Fruit fly (Drosophila melanogaster) whole organism, prepupa: ENCODE data around the gene M6.

Source experiments
- CG10631 ChIP-seq: fragments of 200-800 bp; sonication (Bioruptor generic); optimal IDR thresholded peaks from 2 replicates; lab custom pipeline; 2016; ENCODE audit warnings: missing biosample characterization, missing genetic modification characterization
- CG11294 ChIP-seq: fragments of 200-800 bp; sonication (Bioruptor generic); IDR thresholded peaks from 2 replicates; pipeline ENCODE4 v1.3.6; 2022; ENCODE audit warnings: missing biosample characterization, missing genetic modification characterization
- CG11902 ChIP-seq: fragments of 200-800 bp; sonication (Bioruptor generic); optimal IDR thresholded peaks from 3 replicates; lab custom pipeline; 2016; ENCODE audit warnings: missing biosample characterization, missing genetic modification characterization
- CG1621 ChIP-seq: fragments of 200-800 bp; sonication (Bioruptor generic); optimal IDR thresholded peaks from 3 replicates; lab custom pipeline; 2018; ENCODE audit warnings: missing biosample characterization, mild to moderate bottlenecking, missing genetic modification characterization
- CG16779 ChIP-seq: fragments of 200-800 bp; sonication (Bioruptor generic); optimal IDR thresholded peaks from 3 replicates; lab custom pipeline; 2017; ENCODE audit warnings: missing biosample characterization, mild to moderate bottlenecking, missing genetic modification characterization
- CG31627 ChIP-seq: fragments of 200-800 bp; sonication (Bioruptor generic); optimal IDR thresholded peaks from 3 replicates; lab custom pipeline; 2016; ENCODE audit warnings: missing biosample characterization, missing genetic modification characterization
- CG32006 ChIP-seq: fragments of 200-800 bp; sonication (Bioruptor generic); optimal IDR thresholded peaks from 3 replicates; lab custom pipeline; 2017; ENCODE audit warnings: missing biosample characterization, mild to moderate bottlenecking, missing genetic modification characterization
- CG34406 ChIP-seq: fragments of 200-800 bp; sonication (Bioruptor generic); optimal IDR thresholded peaks from 3 replicates; lab custom pipeline; 2016; ENCODE audit warnings: missing biosample characterization, missing genetic modification characterization
- CG3919 ChIP-seq: fragments of 200-800 bp; sonication (Bioruptor generic); optimal IDR thresholded peaks from 3 replicates; lab custom pipeline; 2016; ENCODE audit warnings: missing biosample characterization, missing genetic modification characterization
- CG4318 ChIP-seq: fragments of 200-800 bp; sonication (Bioruptor generic); optimal IDR thresholded peaks from 3 replicates; lab custom pipeline; 2017; ENCODE audit warnings: missing biosample characterization, mild to moderate bottlenecking, missing genetic modification characterization
- CG6276 ChIP-seq: fragments of 200-800 bp; sonication (Bioruptor generic); optimal IDR thresholded peaks from 2 replicates; lab custom pipeline; 2017; ENCODE audit warnings: missing biosample characterization, mild to moderate bottlenecking, missing genetic modification characterization
- CG6792 ChIP-seq: fragments of 200-800 bp; sonication (Bioruptor generic); optimal IDR thresholded peaks from 3 replicates; lab custom pipeline; 2016; ENCODE audit warnings: missing biosample characterization, missing genetic modification characterization
- CG6854 ChIP-seq: fragments of 200-800 bp; sonication (Bioruptor generic); optimal IDR thresholded peaks from 2 replicates; lab custom pipeline; 2017; ENCODE audit warnings: missing biosample characterization, mild to moderate bottlenecking, missing genetic modification characterization
- CG7368 ChIP-seq: fragments of 200-800 bp; sonication (Bioruptor generic); optimal IDR thresholded peaks from 3 replicates; lab custom pipeline; 2016; ENCODE audit warnings: missing biosample characterization, missing genetic modification characterization
- CG8319 ChIP-seq: fragments of 200-800 bp; sonication (Bioruptor generic); optimal IDR thresholded peaks from 3 replicates; lab custom pipeline; 2016; ENCODE audit warnings: missing biosample characterization, missing genetic modification characterization
- CG9139 ChIP-seq: fragments of 200-800 bp; sonication (Bioruptor generic); optimal IDR thresholded peaks from 3 replicates; lab custom pipeline; 2017; ENCODE audit warnings: missing biosample characterization, mild to moderate bottlenecking, missing genetic modification characterization
- Eip75B ChIP-seq: fragments of 200-800 bp; sonication (Bioruptor generic); optimal IDR thresholded peaks from 3 replicates; lab custom pipeline; 2016; ENCODE audit warnings: missing biosample characterization, missing genetic modification characterization
- Eip78C ChIP-seq: fragments of 200-800 bp; sonication (Bioruptor generic); peaks from one replicate; lab custom pipeline; 2016; ENCODE audit warnings: missing biosample characterization, missing genetic modification characterization
- Hr4 ChIP-seq: fragments of 200-800 bp; sonication (Bioruptor generic); optimal IDR thresholded peaks from 3 replicates; lab custom pipeline; 2016; ENCODE audit warnings: missing biosample characterization, missing genetic modification characterization
- Met ChIP-seq: fragments of 200-800 bp; sonication (Bioruptor generic); optimal IDR thresholded peaks from 3 replicates; lab custom pipeline; 2016; ENCODE audit warnings: missing biosample characterization, missing genetic modification characterization
- Smox ChIP-seq: fragments of 200-800 bp; sonication (Bioruptor generic); optimal IDR thresholded peaks from 3 replicates; lab custom pipeline; 2016; ENCODE audit warnings: missing biosample characterization, missing genetic modification characterization
- Sox102F ChIP-seq: fragments of 200-800 bp; sonication (Bioruptor generic); optimal IDR thresholded peaks from 2 replicates; lab custom pipeline; 2016; ENCODE audit warnings: missing biosample characterization, mild to moderate bottlenecking, missing genetic modification characterization
- acj6 ChIP-seq: fragments of 200-800 bp; sonication (Bioruptor generic); optimal IDR thresholded peaks from 3 replicates; lab custom pipeline; 2016; ENCODE audit warnings: missing biosample characterization, missing genetic modification characterization
- cyc ChIP-seq: fragments of 200-800 bp; sonication (Bioruptor generic); optimal IDR thresholded peaks from 3 replicates; lab custom pipeline; 2016; ENCODE audit warnings: missing biosample characterization, missing genetic modification characterization
- eg ChIP-seq: fragments of 200-800 bp; sonication (Bioruptor generic); IDR thresholded peaks from 3 replicates; pipeline ENCODE4 v1.3.6; 2022; ENCODE audit warnings: missing biosample characterization, missing genetic modification characterization
- fd59A ChIP-seq: fragments of 200-800 bp; sonication (Bioruptor generic); optimal IDR thresholded peaks from 2 replicates; lab custom pipeline; 2017; ENCODE audit warnings: missing biosample characterization, mild to moderate bottlenecking, missing genetic modification characterization, missing genetic modification reagents
- fkh ChIP-seq: fragments of 200-800 bp; sonication (Bioruptor generic); optimal IDR thresholded peaks from 3 replicates; lab custom pipeline; 2017; ENCODE audit warnings: missing biosample characterization, mild to moderate bottlenecking, missing genetic modification characterization, moderate library complexity
- net ChIP-seq: fragments of 200-800 bp; sonication (Bioruptor generic); optimal IDR thresholded peaks from 3 replicates; lab custom pipeline; 2016; ENCODE audit warnings: missing biosample characterization, missing genetic modification characterization
- pdm3 ChIP-seq: fragments of 200-800 bp; sonication (Bioruptor generic); optimal IDR thresholded peaks from 3 replicates; lab custom pipeline; 2016; ENCODE audit warnings: missing biosample characterization, missing genetic modification characterization
- salr ChIP-seq, 2 experiments: fragments of 200-800 bp; sonication (Bioruptor generic); optimal IDR thresholded peaks; 3 replicates each; lab custom pipeline; 2016 to 2018; ENCODE audit warnings: missing biosample characterization in 2 of 2, missing genetic modification characterization in 2 of 2, mild to moderate bottlenecking in 1 of 2
- spab ChIP-seq: fragments of 200-800 bp; sonication (Bioruptor generic); optimal IDR thresholded peaks from 2 replicates; lab custom pipeline; 2017; ENCODE audit warnings: missing biosample characterization, mild to moderate bottlenecking, missing genetic modification characterization, missing genetic modification reagents
- ss ChIP-seq, 2 experiments: fragments of 200-800 bp; sonication (Bioruptor generic); optimal IDR thresholded peaks; 2 replicates in 1 of 2; 3 replicates in 1 of 2; lab custom pipeline; 2017 to 2018; ENCODE audit warnings: mild to moderate bottlenecking in 2 of 2, missing biosample characterization in 2 of 2, missing genetic modification characterization in 2 of 2, moderate library complexity in 1 of 2
- svp ChIP-seq: fragments of 200-800 bp; sonication (Bioruptor generic); peaks from one replicate; lab custom pipeline; 2016; ENCODE audit warnings: missing biosample characterization, missing genetic modification characterization
- topi ChIP-seq: fragments of 200-800 bp; sonication (Bioruptor generic); optimal IDR thresholded peaks from 3 replicates; lab custom pipeline; 2016; ENCODE audit warnings: missing biosample characterization, missing genetic modification characterization

M6 gene

DNA sequence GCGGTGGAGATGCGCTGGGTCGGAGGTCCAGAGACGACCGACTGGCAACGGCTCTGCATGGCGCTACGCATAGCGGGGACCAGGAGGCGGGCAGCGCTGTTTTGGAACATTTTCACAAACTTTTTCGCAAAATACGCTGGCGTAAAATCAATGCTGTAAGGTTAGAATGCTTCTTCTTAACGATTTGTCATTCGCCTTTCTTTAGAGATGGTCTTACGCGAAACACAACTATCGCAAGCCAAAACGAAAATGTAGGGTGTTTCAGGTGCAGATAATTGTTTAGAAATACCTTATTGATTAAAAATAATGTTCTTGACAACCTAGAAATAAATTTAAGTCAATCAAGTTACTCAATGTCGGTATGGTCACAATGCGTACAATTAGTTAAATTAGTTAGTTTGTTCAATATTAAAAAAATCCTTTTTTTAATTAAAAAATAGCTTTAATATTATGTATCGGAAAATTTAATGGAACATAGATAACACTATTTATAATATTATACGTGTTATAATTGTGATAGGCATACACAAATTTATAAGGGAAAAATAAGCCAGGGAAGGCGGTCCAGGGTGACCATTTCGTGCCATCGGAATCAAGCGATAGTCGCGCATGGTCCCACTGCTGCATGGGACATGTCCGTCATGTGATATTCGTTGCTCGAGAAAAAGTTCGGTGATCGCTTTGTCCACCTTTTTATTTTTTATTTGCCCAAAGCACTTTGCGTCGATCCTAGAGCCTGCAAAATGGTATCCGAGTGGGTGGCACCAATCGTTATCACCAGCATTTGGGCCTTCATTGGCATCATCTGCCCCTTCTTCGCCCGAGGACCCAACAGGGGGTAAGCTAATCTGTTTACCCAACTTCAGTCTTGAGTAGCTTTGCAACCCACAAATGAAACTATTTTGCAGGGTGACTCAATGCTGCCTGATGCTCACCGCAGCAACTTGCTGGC lies 31.9 kb downstream of the M6 start, which contains the start of the genes COX8 and VhaM9.7-b (continued):
- TF ChIP-seq acj6 (GFP tag; lab: Kevin White, UChicago), result no peak
- peak; percentile 61 for TF ChIP-seq Hr4 (GFP tag; lab: Kevin White, UChicago)
- TF ChIP-seq CG16779 (tag; lab: Kevin White, UChicago), result no peak
- TF ChIP-seq Met (GFP tag; lab: Kevin White, UChicago), result no peak
- TF ChIP-seq Sox102F, result no peak
- no peak for TF ChIP-seq CG3919 (GFP tag; lab: Kevin White, UChicago)
- no peak for TF ChIP-seq svp (GFP tag; lab: Kevin White, UChicago)
- TF ChIP-seq CG34406, result no peak

DNA sequence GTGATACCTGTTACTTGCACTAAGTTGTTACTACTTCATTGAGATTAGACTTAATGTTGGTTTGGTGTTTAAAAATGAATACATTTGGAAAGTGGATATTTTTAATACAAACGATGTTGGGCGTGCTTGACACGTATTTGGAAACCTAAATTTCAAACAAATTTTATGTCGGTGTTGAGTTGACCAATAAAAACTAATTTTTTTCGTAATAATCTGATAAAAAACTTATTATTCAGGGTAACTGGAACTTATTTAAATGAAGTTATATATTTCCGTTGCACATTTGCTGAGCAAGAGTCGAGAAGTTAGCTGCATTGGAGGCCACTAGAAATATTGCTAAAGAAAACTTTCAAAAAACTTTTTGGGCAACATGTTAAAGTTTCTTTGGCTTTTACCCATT lies 34.4 kb downstream of the M6 start, which contains the start of gene CG33290:
CG33290 (plus strand) TSS at position 301 of the 400 bp plus-strand sequence.
- TF ChIP-seq net (no peak), CG6276 (GFP tag; lab: Kevin White, UChicago) (no peak), fd59A (GFP tag; lab: Kevin White, UChicago) (no peak), CG3919 (GFP tag; lab: Kevin White, UChicago) (no peak), CG6792 (GFP tag; lab: Kevin White, UChicago) (no peak), cyc (GFP tag; lab: Kevin White, UChicago) (no peak), pdm3 (GFP tag; lab: Kevin White, UChicago) (no peak), Smox (GFP tag; lab: Kevin White, UChicago) (no peak), CG11294 (GFP tag; lab: Robert Waterston, UW) (no peak), CG16779 (tag; lab: Kevin White, UChicago) (no peak), CG32006 (GFP tag; lab: Kevin White, UChicago) (no peak), topi (GFP tag; lab: Kevin White, UChicago) (no peak), CG4318 (no peak), spab (no peak), CG31627 (GFP tag; lab: Kevin White, UChicago) (no peak), ss (GFP tag; optimal IDR thresholded peaks at IDR 0.05; lab: Kevin White, UChicago) (no peak), CG8319 (no peak), salr (GFP tag; optimal IDR thresholded peaks at IDR 0.05; lab: Kevin White, UChicago) (no peak), CG7368 (GFP tag; lab: Kevin White, UChicago) (no peak)

DNA sequence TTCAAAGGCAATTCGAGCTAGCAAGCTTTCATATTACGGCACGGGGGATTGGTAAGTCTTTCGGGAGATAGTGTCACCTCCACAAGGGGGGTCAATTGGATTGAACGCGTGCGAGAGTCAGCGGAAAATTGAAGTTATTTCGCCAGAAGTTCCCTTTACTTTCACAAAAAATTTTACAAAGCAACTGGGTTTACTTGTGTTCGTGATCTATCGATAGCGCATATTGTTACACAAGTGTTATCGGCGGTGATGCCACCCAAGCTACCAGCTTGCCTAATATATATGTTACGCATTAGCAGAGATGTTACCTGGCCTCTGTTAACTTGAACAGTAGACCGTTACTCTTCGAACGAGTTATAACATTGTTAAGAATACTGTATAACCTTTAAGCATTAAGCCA lies 47.1 kb downstream of the M6 start, which contains the start of gene Wnk:
Wnk (minus strand) TSS at position 177 of the 400 bp plus-strand sequence.
- TF ChIP-seq CG10631 (GFP tag; lab: Kevin White, UChicago), result no peak
- TF ChIP-seq fkh (GFP tag; lab: Kevin White, UChicago), result no peak
- no peak for TF ChIP-seq CG11902 (GFP tag; lab: Kevin White, UChicago)
- no peak for TF ChIP-seq CG6276 (GFP tag; lab: Kevin White, UChicago)
- TF ChIP-seq CG4318, result no peak
- no peak for TF ChIP-seq CG1621 (tag; lab: Kevin White, UChicago)

DNA sequence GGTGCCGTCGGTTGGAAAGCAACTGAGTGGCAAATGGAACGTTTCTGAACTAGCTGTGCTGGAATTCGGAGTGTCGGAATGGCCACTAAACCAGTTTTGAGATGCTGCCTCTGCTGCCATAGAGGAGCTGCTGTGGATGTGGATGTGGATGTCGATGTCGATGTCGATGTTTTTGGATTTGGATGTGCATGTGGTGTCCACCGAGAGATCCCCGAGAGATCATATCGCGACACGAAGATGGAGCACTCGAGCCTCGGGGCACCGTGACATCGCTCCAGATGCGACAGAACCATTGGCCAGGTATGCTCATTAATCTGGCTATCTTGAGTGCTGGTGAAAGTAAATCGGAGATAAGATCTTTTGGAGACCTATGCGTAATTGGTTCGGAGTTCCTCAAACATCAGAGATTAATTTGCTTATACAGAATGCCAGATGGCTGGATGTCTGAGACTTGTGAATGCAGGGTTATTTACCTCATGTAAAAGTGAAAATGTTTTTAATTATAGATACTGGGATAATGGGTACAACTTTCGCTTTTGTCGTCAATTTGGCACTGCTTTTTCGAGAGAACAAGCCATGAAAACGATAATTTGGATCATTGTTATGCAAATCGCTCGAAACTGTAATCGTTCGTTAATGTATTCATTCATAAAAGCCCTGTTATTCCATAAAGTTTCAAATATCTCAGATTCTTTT lies 50.7 kb downstream of the M6 start, which contains the start of gene CG7173:
CG7173 (minus strand) TSS at position 51 of the 696 bp plus-strand sequence.
- no peak for TF ChIP-seq Met (GFP tag; lab: Kevin White, UChicago)
- no peak for TF ChIP-seq CG6854 (GFP tag; lab: Kevin White, UChicago)
- TF ChIP-seq eg (GFP tag; lab: Robert Waterston, UW), result no peak
- TF ChIP-seq CG11294 (GFP tag; lab: Robert Waterston, UW), result no peak
- no peak for TF ChIP-seq spab
- no peak for TF ChIP-seq Eip75B (GFP tag; lab: Kevin White, UChicago)
- no peak for TF ChIP-seq Eip78C (GFP tag; lab: Kevin White, UChicago)
- no peak for TF ChIP-seq CG9139 (GFP tag; lab: Kevin White, UChicago)
